Fruit fly (Drosophila melanogaster) whole organism, wandering third instar larva: ENCODE measurements around the gene CG6094.
A peak's percentile ranks its signal among the peaks of the same experiment; 100 is the strongest.

ENCODE experiments used
- CG32264 ChIP-seq: fragments of 200-800 bp; sonication (Bioruptor generic); optimal IDR thresholded peaks from 2 replicates; lab custom pipeline; 2016; ENCODE audit warnings: missing biosample characterization, missing genetic modification characterization
- CrebA ChIP-seq: fragments of 200-800 bp; sonication (Bioruptor generic); optimal IDR thresholded peaks from 2 replicates; lab custom pipeline; 2016; ENCODE audit warnings: missing biosample characterization, mild to moderate bottlenecking, missing genetic modification characterization, borderline replicate concordance
- Dfd ChIP-seq: fragments of >200 bp; optimal IDR thresholded peaks from 2 replicates; lab custom pipeline; 2017; ENCODE audit warnings: missing biosample characterization, missing genetic modification characterization
- GATAd ChIP-seq: sonication (Bioruptor generic); optimal IDR thresholded peaks from 2 replicates; lab custom pipeline; 2016; ENCODE audit warnings: missing biosample characterization, missing genetic modification characterization
- HLH106 ChIP-seq: fragments of 200-800 bp; optimal IDR thresholded peaks from 3 replicates; lab custom pipeline; 2019; ENCODE audit warnings: missing biosample characterization, mild to moderate bottlenecking, missing genetic modification characterization, moderate library complexity
- Hnf4 ChIP-seq: fragments of 200-800 bp; sonication (Bioruptor generic); optimal IDR thresholded peaks from 2 replicates; lab custom pipeline; 2016; ENCODE audit warnings: missing biosample characterization, mild to moderate bottlenecking, missing genetic modification characterization
- Hr78 ChIP-seq: fragments of >200 bp; optimal IDR thresholded peaks from 2 replicates; lab custom pipeline; 2017; ENCODE audit warnings: missing biosample characterization, missing genetic modification characterization
- Jra ChIP-seq: sonication (Bioruptor generic); optimal IDR thresholded peaks from 2 replicates; lab custom pipeline; 2016; ENCODE audit warnings: missing biosample characterization, missing genetic modification characterization
- Mio ChIP-seq: sonication (Bioruptor generic); optimal IDR thresholded peaks from 2 replicates; lab custom pipeline; 2016; ENCODE audit warnings: missing biosample characterization, missing genetic modification characterization
- N ChIP-seq: fragments of >200 bp; optimal IDR thresholded peaks from 2 replicates; lab custom pipeline; 2018; ENCODE audit warnings: missing biosample characterization, missing external identifiers, missing genetic modification characterization
- OdsH ChIP-seq: fragments of 200-800 bp; sonication (Bioruptor generic); optimal IDR thresholded peaks from 2 replicates; lab custom pipeline; 2016; ENCODE audit warnings: missing biosample characterization, mild to moderate bottlenecking, missing genetic modification characterization
- Rel ChIP-seq, 2 experiments: fragments of 200-800 bp; sonication (Bioruptor generic) in 1 of 2; optimal IDR thresholded peaks; 2 replicates in 1 of 2; 3 replicates in 1 of 2; lab custom pipeline; 2016 to 2019; ENCODE audit warnings: mild to moderate bottlenecking in 2 of 2, missing biosample characterization in 2 of 2, missing genetic modification characterization in 2 of 2, moderate library complexity in 1 of 2
- Sp1 ChIP-seq: fragments of 200-800 bp; sonication (Bioruptor generic); optimal IDR thresholded peaks from 3 replicates; lab custom pipeline; 2019; ENCODE audit warnings: missing biosample characterization, mild to moderate bottlenecking, missing genetic modification characterization, moderate library complexity
- Vsx2 ChIP-seq: fragments of 200-300, 225-300 bp; sonication (Bioruptor generic); optimal IDR thresholded peaks from 2 replicates; lab custom pipeline; 2018; ENCODE audit warnings: missing biosample characterization, missing genetic modification characterization; ENCODE audit not compliant: partially characterized antibody
- br ChIP-seq: fragments of 200-800 bp; sonication (Bioruptor generic); optimal IDR thresholded peaks from 2 replicates; lab custom pipeline; 2016; ENCODE audit warnings: missing biosample characterization, missing genetic modification characterization
- brk ChIP-seq: fragments of 200-800 bp; sonication (Bioruptor generic); optimal IDR thresholded peaks from 2 replicates; lab custom pipeline; 2016; ENCODE audit warnings: missing biosample characterization, mild to moderate bottlenecking, missing genetic modification characterization
- dl ChIP-seq, 2 experiments: fragments of 175-275, 200-275 bp in 1 of 2; fragments of 200-275 bp in 1 of 2; sonication (Bioruptor generic); optimal IDR thresholded peaks; lab custom pipeline; 2018; ENCODE audit warnings: mild to moderate bottlenecking in 2 of 2, missing biosample characterization in 2 of 2, missing genetic modification characterization in 2 of 2, moderate library complexity in 2 of 2; ENCODE audit not compliant: partially characterized antibody in 2 of 2, insufficient read depth in 1 of 2
- dmrt93B ChIP-seq: fragments of 200-800 bp; sonication (Bioruptor generic); optimal IDR thresholded peaks from 2 replicates; lab custom pipeline; 2018; ENCODE audit warnings: missing biosample characterization, mild to moderate bottlenecking, missing genetic modification characterization
- ey ChIP-seq: fragments of 200-800 bp; sonication (Bioruptor generic); optimal IDR thresholded peaks from 2 replicates; lab custom pipeline; 2016; ENCODE audit warnings: missing biosample characterization, missing genetic modification characterization
- foxo ChIP-seq, 2 experiments: fragments of 200-800 bp; sonication (Bioruptor generic); optimal IDR thresholded peaks; 2 replicates in 1 of 2; 3 replicates in 1 of 2; lab custom pipeline; 2016 to 2017; ENCODE audit warnings: missing biosample characterization in 2 of 2, missing genetic modification characterization in 2 of 2
- fru ChIP-seq: fragments of 200-800 bp; sonication (Bioruptor generic); optimal IDR thresholded peaks from 3 replicates; lab custom pipeline; 2016; ENCODE audit warnings: missing biosample characterization, mild to moderate bottlenecking, missing genetic modification characterization
- h ChIP-seq: fragments of 200-800 bp; sonication (Bioruptor generic); optimal IDR thresholded peaks from 3 replicates; lab custom pipeline; 2016; ENCODE audit warnings: missing biosample characterization, mild to moderate bottlenecking, missing genetic modification characterization
- jim ChIP-seq: fragments of 175-275, 200-325 bp; sonication (Bioruptor generic); optimal IDR thresholded peaks from 2 replicates; lab custom pipeline; 2016; ENCODE audit warnings: missing biosample characterization, mild to moderate bottlenecking, missing genetic modification characterization
- lola ChIP-seq: fragments of >200 bp; optimal IDR thresholded peaks from 2 replicates; lab custom pipeline; 2017; ENCODE audit warnings: missing biosample characterization, missing genetic modification characterization
- pan ChIP-seq: fragments of >200 bp; optimal IDR thresholded peaks from 2 replicates; lab custom pipeline; 2017
- psq ChIP-seq: fragments of 200-800 bp; sonication (Bioruptor generic); optimal IDR thresholded peaks from 3 replicates; lab custom pipeline; 2017; ENCODE audit warnings: missing biosample characterization, mild to moderate bottlenecking, missing genetic modification characterization, moderate library complexity
- rgr ChIP-seq: fragments of 200-800 bp; sonication (Bioruptor generic); optimal IDR thresholded peaks from 3 replicates; lab custom pipeline; 2016; ENCODE audit warnings: missing biosample characterization, mild to moderate bottlenecking, missing genetic modification characterization
- sage ChIP-seq: fragments of 200-800 bp; sonication (Bioruptor generic); optimal IDR thresholded peaks from 2 replicates; lab custom pipeline; 2016; ENCODE audit warnings: missing biosample characterization, mild to moderate bottlenecking, missing genetic modification characterization
- sv ChIP-seq: fragments of 200-800 bp; sonication (Bioruptor generic); optimal IDR thresholded peaks from 3 replicates; lab custom pipeline; 2016; ENCODE audit warnings: missing biosample characterization, missing genetic modification characterization
- tai ChIP-seq: sonication (Bioruptor generic); optimal IDR thresholded peaks from 2 replicates; lab custom pipeline; 2016; ENCODE audit warnings: missing biosample characterization, missing genetic modification characterization
- usp ChIP-seq: fragments of >200 bp; optimal IDR thresholded peaks from 2 replicates; lab custom pipeline; 2017; ENCODE audit warnings: missing biosample characterization, missing genetic modification characterization
- woc ChIP-seq: sonication (Bioruptor generic); optimal IDR thresholded peaks from 2 replicates; lab custom pipeline; 2016; ENCODE audit warnings: missing biosample characterization, mild to moderate bottlenecking, missing genetic modification characterization

Gene CG6094

dm6 chr2L:10519225-10519624, 12.3 kb downstream of the CG6094 start (continued):
- TF ChIP-seq HLH106 (tag; lab: Kevin White, UChicago) (peak; percentile 84), Jra (no peak), fru (GFP tag; lab: Kevin White, UChicago) (peak; percentile 84), sage (peak; percentile 73), Hr78 (no peak)

dm6 chr2L:10522174-10522893, 15.5 kb downstream of the CG6094 start:
- no peak for TF ChIP-seq fru (GFP tag; lab: Kevin White, UChicago)
- no peak for TF ChIP-seq jim (GFP tag; lab: Kevin White, UChicago)
- no peak for TF ChIP-seq GATAd (GFP tag; lab: Kevin White, UChicago)
- TF ChIP-seq pan (lab: Kevin White, UChicago) = no peak
- no peak for TF ChIP-seq N (GFP tag; lab: Kevin White, UChicago)
- no peak for TF ChIP-seq dl (GFP tag; optimal IDR thresholded peaks at IDR 0.05; lab: Kevin White, UChicago; ENCODE audit: insufficient read depth in 1 of 2, partially characterized antibody in 2 of 2)
- no peak for TF ChIP-seq Hr78
- TF ChIP-seq dmrt93B (GFP tag; lab: Kevin White, UChicago) = no peak
- no peak for TF ChIP-seq ey (GFP tag; lab: Kevin White, UChicago)
- TF ChIP-seq CG32264 (GFP tag; lab: Kevin White, UChicago) = no peak
- no peak for TF ChIP-seq HLH106 (tag; lab: Kevin White, UChicago)
- no peak for TF ChIP-seq h (GFP tag; lab: Kevin White, UChicago)

- TF ChIP-seq woc (GFP tag; lab: Kevin White, UChicago) (no peak), foxo (GFP tag; optimal IDR thresholded peaks at IDR 0.05; lab: Kevin White, UChicago) (peak in 1 of 2 experiments; percentile 62), Jra (peak; percentile 5), usp (GFP tag; lab: Kevin White, UChicago) (no peak), Sp1 (peak; percentile 42), fru (GFP tag; lab: Kevin White, UChicago) (peak; percentile 63), CrebA (no peak), sv (peak; percentile 61), h (GFP tag; lab: Kevin White, UChicago) (peak; percentile 44), Hnf4 (peak; percentile 23), lola (GFP tag; lab: Kevin White, UChicago) (no peak), psq (GFP tag; lab: Kevin White, UChicago) (peak; percentile 37), HLH106 (tag; lab: Kevin White, UChicago) (peak; percentile 58), rgr (peak; percentile 45), br (GFP tag; lab: Kevin White, UChicago) (peak; percentile 22), dmrt93B (GFP tag; lab: Kevin White, UChicago) (peak; percentile 11), Dfd (GFP tag; lab: Kevin White, UChicago) (peak; percentile 11), OdsH (GFP tag; lab: Kevin White, UChicago) (peak; percentile 46), ey (GFP tag; lab: Kevin White, UChicago) (peak; percentile 20)
These were observed 20.2 kb downstream of the CG6094 start, which contains the start of gene Lip4 for dm6 chr2L:10526953-10527584. TSS of gene Lip4 (plus strand) at chr2L:10527572.

dm6 chr2L:10528984-10529383, 22.1 kb downstream of the CG6094 start:
- TF ChIP-seq Rel (GFP tag; optimal IDR thresholded peaks at IDR 0.05; lab: Kevin White, UChicago) = no peak
- TF ChIP-seq Rel (tag; optimal IDR thresholded peaks at IDR 0.05; lab: Kevin White, UChicago) = peak; percentile 90
- TF ChIP-seq Mio (GFP tag; lab: Kevin White, UChicago) = no peak
- no peak for TF ChIP-seq Dfd (GFP tag; lab: Kevin White, UChicago)
- TF ChIP-seq brk = no peak
- no peak for TF ChIP-seq CG32264 (GFP tag; lab: Kevin White, UChicago)
- TF ChIP-seq Vsx2 (GFP tag; lab: Kevin White, UChicago) = no peak
- no peak for TF ChIP-seq jim (GFP tag; lab: Kevin White, UChicago)
- TF ChIP-seq tai = no peak
- no peak for TF ChIP-seq OdsH (GFP tag; lab: Kevin White, UChicago)
- no peak for TF ChIP-seq GATAd (GFP tag; lab: Kevin White, UChicago)
- TF ChIP-seq h (GFP tag; lab: Kevin White, UChicago) = no peak
- TF ChIP-seq foxo (GFP tag; optimal IDR thresholded peaks at IDR 0.05; lab: Kevin White, UChicago) = no peak
- peak; percentile 1 for TF ChIP-seq CrebA
- TF ChIP-seq Sp1 = no peak
- TF ChIP-seq N (GFP tag; lab: Kevin White, UChicago) = no peak
